Fruit fly (Drosophila melanogaster): ENCODE measurements around the gene CG31445.

Gene CG31445

DNA sequence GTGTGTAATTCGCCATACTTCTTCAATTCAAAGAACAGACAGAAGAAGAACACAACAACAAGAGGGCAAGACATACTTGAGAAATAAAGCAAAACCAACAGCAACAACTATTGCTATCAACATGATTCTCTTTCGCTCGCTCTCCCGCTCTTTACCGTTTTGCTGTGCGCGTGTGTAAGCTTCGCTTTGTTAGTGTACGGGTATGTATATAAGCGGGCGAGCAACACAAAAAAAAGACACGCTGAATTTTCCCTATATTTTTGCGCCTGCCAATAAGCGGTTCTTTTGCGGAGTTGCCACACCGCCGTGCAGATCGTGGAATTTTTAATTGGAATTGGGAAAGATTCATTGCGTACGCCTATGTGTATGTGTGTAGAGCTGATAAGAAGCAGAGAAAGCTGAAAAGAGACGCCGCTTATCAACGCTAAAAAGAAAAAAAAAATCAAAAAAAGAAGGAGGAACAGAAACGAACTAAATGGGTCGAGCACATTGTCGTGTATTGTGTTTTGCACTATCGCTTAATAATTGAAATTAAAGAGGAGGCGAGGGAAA, 29.6 kb downstream of the CG31445 start (continued):
- TF ChIP-seq CG9705 (GFP tag; optimal IDR thresholded peaks at IDR 0.05) = no peak
- no peak for TF ChIP-seq woc (GFP tag; optimal IDR thresholded peaks at IDR 0.05)
- no peak for TF ChIP-seq tai (GFP tag; optimal IDR thresholded peaks at IDR 0.05)
- TF ChIP-seq jim (GFP tag; optimal IDR thresholded peaks at IDR 0.05) = peak; percentile 4

DNA sequence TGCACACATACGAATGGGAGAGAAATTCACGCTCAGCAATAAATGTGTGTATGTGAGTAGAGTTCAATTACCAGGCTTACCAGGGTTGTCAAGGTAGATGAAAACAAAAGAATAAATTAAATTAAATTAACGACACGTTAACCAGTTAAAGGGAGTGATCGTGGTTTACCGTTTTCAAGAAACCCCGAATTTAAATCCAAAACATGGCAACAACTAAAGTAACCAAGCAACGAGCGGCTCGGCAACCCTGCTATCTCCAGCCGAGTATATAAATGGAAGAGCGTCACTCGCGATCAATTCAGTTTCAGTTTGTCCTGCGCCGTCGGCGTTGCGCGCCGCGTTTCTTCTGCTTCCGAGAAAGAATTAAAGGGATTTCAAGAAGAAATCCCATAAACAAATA, 30.4 kb downstream of the CG31445 start:
- TF ChIP-seq lola (GFP tag; optimal IDR thresholded peaks at IDR 0.05) = no peak
- TF ChIP-seq Dfd (GFP tag; optimal IDR thresholded peaks at IDR 0.05) = no peak
- TF ChIP-seq sv (GFP tag; optimal IDR thresholded peaks at IDR 0.05) = peak; percentile 99
- TF ChIP-seq pan (optimal IDR thresholded peaks at IDR 0.05) = no peak
- TF ChIP-seq HLH106 (tag; optimal IDR thresholded peaks at IDR 0.05) = peak; percentile 100
- no peak for TF ChIP-seq Myc (optimal IDR thresholded peaks at IDR 0.05)
- peak; percentile 97 for TF ChIP-seq dsf (GFP tag; optimal IDR thresholded peaks at IDR 0.05; ENCODE audit: borderline replicate concordance)
- TF ChIP-seq Jra (GFP tag; optimal IDR thresholded peaks at IDR 0.05) = peak; percentile 99
- TF ChIP-seq woc (GFP tag; optimal IDR thresholded peaks at IDR 0.05) = peak; percentile 99
- TF ChIP-seq N (GFP tag; optimal IDR thresholded peaks at IDR 0.05) = peak; percentile 45
- TF ChIP-seq GATAd (GFP tag; optimal IDR thresholded peaks at IDR 0.05) = peak; percentile 99
- peak; percentile 100 for TF ChIP-seq ey (GFP tag; optimal IDR thresholded peaks at IDR 0.05)
- TF ChIP-seq Rel (GFP tag; optimal IDR thresholded peaks at IDR 0.05) = peak; percentile 100
- TF ChIP-seq Rel (tag; optimal IDR thresholded peaks at IDR 0.05) = peak; percentile 98
- TF ChIP-seq Sp1 (GFP tag; optimal IDR thresholded peaks at IDR 0.05) = peak; percentile 100
- peak; percentile 100 for TF ChIP-seq CG9705 (GFP tag; optimal IDR thresholded peaks at IDR 0.05)
- no peak for TF ChIP-seq usp (GFP tag; optimal IDR thresholded peaks at IDR 0.05)
- peak; percentile 99 for TF ChIP-seq dmrt93B (GFP tag; optimal IDR thresholded peaks at IDR 0.05)
- peak; percentile 99 for TF ChIP-seq psq (GFP tag; optimal IDR thresholded peaks at IDR 0.05)
- peak; percentile 99 for TF ChIP-seq CG32264 (GFP tag; optimal IDR thresholded peaks at IDR 0.05)
- TF ChIP-seq h (GFP tag; optimal IDR thresholded peaks at IDR 0.05) = peak; percentile 100
- TF ChIP-seq br (GFP tag; optimal IDR thresholded peaks at IDR 0.05) = peak; percentile 100
- peak; percentile 98 for TF ChIP-seq brk (GFP tag; optimal IDR thresholded peaks at IDR 0.05)
- TF ChIP-seq jim (GFP tag; optimal IDR thresholded peaks at IDR 0.05) = peak; percentile 87
- peak; percentile 100 for TF ChIP-seq OdsH (GFP tag; optimal IDR thresholded peaks at IDR 0.05)
- TF ChIP-seq sage (GFP tag; optimal IDR thresholded peaks at IDR 0.05) = peak; percentile 99
- TF ChIP-seq foxo (GFP tag; optimal IDR thresholded peaks at IDR 0.05) = peak; percentile 99 to 100
- TF ChIP-seq tai (GFP tag; optimal IDR thresholded peaks at IDR 0.05) = no peak
- no peak for TF ChIP-seq Dif (GFP tag; optimal IDR thresholded peaks at IDR 0.05; ENCODE audit: partially characterized antibody)
- peak; percentile 100 for TF ChIP-seq fru (GFP tag; optimal IDR thresholded peaks at IDR 0.05)
- peak; percentile 99 for TF ChIP-seq CrebA (GFP tag; optimal IDR thresholded peaks at IDR 0.05; ENCODE audit: borderline replicate concordance)
- TF ChIP-seq Vsx2 (GFP tag; optimal IDR thresholded peaks at IDR 0.05; ENCODE audit: partially characterized antibody) = no peak
- TF ChIP-seq rgr (GFP tag; optimal IDR thresholded peaks at IDR 0.05) = peak; percentile 100
- no peak for TF ChIP-seq Hr78 (GFP tag; optimal IDR thresholded peaks at IDR 0.05)
- TF ChIP-seq Mio (GFP tag; optimal IDR thresholded peaks at IDR 0.05) = peak; percentile 97
- peak; percentile 99 for TF ChIP-seq Hr83 (GFP tag; optimal IDR thresholded peaks at IDR 0.05; ENCODE audit: poor library complexity, severe bottlenecking)
- TF ChIP-seq dl (GFP tag; optimal IDR thresholded peaks at IDR 0.05; ENCODE audit: insufficient read depth in 1 of 2, partially characterized antibody in 2 of 2) = no peak
- no peak for TF ChIP-seq Abd-B (GFP tag; optimal IDR thresholded peaks at IDR 0.05)
- TF ChIP-seq Hnf4 (GFP tag; optimal IDR thresholded peaks at IDR 0.05) = peak; percentile 100

DNA sequence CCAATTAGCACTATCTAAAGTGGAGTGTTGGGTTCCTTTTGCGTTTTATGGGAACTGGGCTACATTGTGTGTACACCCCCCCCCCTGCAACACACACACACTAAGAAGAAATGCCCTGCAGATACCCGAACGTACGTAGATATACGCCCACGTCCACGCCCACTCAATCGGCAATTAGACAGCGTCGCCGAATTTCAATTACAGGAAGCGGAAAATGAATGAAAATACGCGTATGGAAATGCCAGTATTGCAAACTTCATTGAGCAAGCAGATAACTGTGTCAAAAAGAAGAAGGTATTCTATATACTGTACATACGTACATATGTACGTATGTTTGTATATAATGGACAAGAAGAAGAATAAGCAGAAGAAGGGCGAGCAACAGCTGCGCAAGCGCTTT, 31.2 kb downstream of the CG31445 start:
- TF ChIP-seq Dif (GFP tag; optimal IDR thresholded peaks at IDR 0.05; ENCODE audit: partially characterized antibody) = no peak
- TF ChIP-seq Hr83 (GFP tag; optimal IDR thresholded peaks at IDR 0.05; ENCODE audit: poor library complexity, severe bottlenecking) = no peak
- TF ChIP-seq Dfd (GFP tag; optimal IDR thresholded peaks at IDR 0.05) = no peak
- TF ChIP-seq usp (GFP tag; optimal IDR thresholded peaks at IDR 0.05) = no peak
- TF ChIP-seq HLH106 (tag; optimal IDR thresholded peaks at IDR 0.05) = no peak
- TF ChIP-seq sage (GFP tag; optimal IDR thresholded peaks at IDR 0.05) = no peak
- TF ChIP-seq N (GFP tag; optimal IDR thresholded peaks at IDR 0.05) = no peak
